Worm (Caenorhabditis elegans): ENCODE measurements around the gene ctns-1.

DNA sequence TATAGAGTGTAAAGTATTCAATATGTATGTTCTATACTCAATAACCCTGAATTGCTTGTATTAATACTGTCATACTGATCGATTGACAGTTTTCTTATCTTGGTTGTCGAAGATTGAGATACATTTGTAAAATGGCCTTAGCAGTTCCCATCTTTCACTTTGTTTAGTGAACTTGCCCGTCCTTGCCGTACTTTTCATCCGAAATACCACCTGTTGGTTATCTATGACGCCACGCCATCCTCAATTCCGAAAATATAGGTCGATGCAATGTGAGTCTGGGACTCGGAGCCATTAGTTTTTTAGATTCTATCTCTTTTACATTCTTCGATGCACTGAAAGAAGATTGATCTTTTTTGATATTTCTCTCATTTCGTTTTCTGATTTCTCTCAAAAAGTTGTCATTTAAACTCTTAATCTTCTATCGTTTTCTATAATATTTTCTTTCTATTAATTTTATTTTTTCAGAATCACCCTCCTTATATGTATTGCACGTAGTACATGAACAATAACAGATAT lies 7.2 kb downstream of the ctns-1 start, which contains the start of gene ulp-4:
- no peak for TF ChIP-seq Y105C5A.15 (GFP tag; IDR thresholded peaks at IDR 0.05)
- TF ChIP-seq R02D3.7 (tag; optimal IDR thresholded peaks at IDR 0.05) = no peak
- no peak for TF ChIP-seq daf-19 (GFP tag; conservative IDR thresholded peaks at IDR 0.05)
- no peak for TF ChIP-seq tag-97 (GFP tag; IDR thresholded peaks at IDR 0.05)
- no peak for TF ChIP-seq fkh-10 (GFP tag; optimal IDR thresholded peaks at IDR 0.05)
- no peak for TF ChIP-seq mep-1 (tag; optimal IDR thresholded peaks at IDR 0.05)
- no peak for TF ChIP-seq skn-1 (tag; optimal IDR thresholded peaks at IDR 0.05)
- TF ChIP-seq nhr-6 (tag; optimal IDR thresholded peaks at IDR 0.05) = no peak
- TF ChIP-seq tra-1 (GFP tag; IDR thresholded peaks at IDR 0.05) = peak; percentile 40; the same call in 1 of the 2 replicates
- TF ChIP-seq unc-62 (GFP tag; optimal IDR thresholded peaks at IDR 0.05 in 1 of 2) = peak in 1 of 2 experiments; percentile 73
- no peak for TF ChIP-seq unc-62 (tag; optimal IDR thresholded peaks at IDR 0.05)
- TF ChIP-seq unc-130 (GFP tag; optimal IDR thresholded peaks at IDR 0.05) = no peak
- TF ChIP-seq snpc-4 (tag; optimal IDR thresholded peaks at IDR 0.05) = no peak
- no peak for TF ChIP-seq zfp-3 (GFP tag; conservative IDR thresholded peaks at IDR 0.05)
